Worm (Caenorhabditis elegans): Measurements from ENCODE around the gene fat-5.
A peak's percentile ranks its signal among the peaks of the same experiment; 100 is the strongest.

The fat-5 gene

DNA sequence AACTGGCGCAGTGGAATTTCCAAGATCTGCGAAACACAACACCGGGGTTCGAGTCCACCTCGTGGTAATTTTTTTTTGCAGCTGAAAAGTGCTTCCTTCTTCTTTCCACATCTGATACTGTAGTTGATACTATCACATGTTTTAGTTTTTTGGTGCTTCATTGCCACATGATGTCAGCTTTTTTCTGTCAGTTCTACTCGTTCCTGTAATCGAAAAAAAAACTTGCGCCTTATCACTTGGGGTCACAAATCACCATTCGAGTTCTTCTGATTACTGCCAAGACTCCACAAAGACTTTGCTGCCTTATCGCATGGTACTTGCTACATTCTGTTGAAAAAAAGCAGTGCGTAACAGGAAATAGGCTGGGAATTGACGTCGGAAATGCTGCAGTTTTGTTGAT, 3.1 kb upstream of the fat-5 start:
- TF ChIP-seq snpc-3.4 (tag; optimal IDR thresholded peaks at IDR 0.05) = no peak
- no peak for TF ChIP-seq mcd-1 (GFP tag; IDR thresholded peaks at IDR 0.05)
- TF ChIP-seq Y53F4B.3 (GFP tag; IDR thresholded peaks at IDR 0.05) = no peak
- peak in 1 of 2 experiments; percentile 31 for TF ChIP-seq let-607 (tag; optimal IDR thresholded peaks at IDR 0.05)
- peak; percentile 6 for TF ChIP-seq nhr-90 (tag; optimal IDR thresholded peaks at IDR 0.05)
- no peak for TF ChIP-seq lsy-27 (tag; optimal IDR thresholded peaks at IDR 0.05; ENCODE audit: borderline replicate concordance, insufficient read depth)
- peak; percentile 22; the same call in 1 of the 2 replicates for TF ChIP-seq cebp-1 (GFP tag; IDR thresholded peaks at IDR 0.05)
- peak; percentile 70 for TF ChIP-seq cebp-1 (tag; optimal IDR thresholded peaks at IDR 0.05)
- TF ChIP-seq unc-130 (GFP tag; optimal IDR thresholded peaks at IDR 0.05) = no peak
- peak; percentile 99 for TF ChIP-seq nhr-80 (tag; optimal IDR thresholded peaks at IDR 0.05)
- no peak for TF ChIP-seq ekl-4 (GFP tag; IDR thresholded peaks at IDR 0.05)
- TF ChIP-seq madf-10 (tag; optimal IDR thresholded peaks at IDR 0.05) = peak; percentile 20
- TF ChIP-seq F49E8.2 (tag; optimal IDR thresholded peaks at IDR 0.05; ENCODE audit: insufficient read depth) = no peak
- no peak for TF ChIP-seq mxl-1 (tag; optimal IDR thresholded peaks at IDR 0.05)
- no peak for TF ChIP-seq chd-7 (tag; optimal IDR thresholded peaks at IDR 0.05)
- no peak for TF ChIP-seq ama-1 (optimal IDR thresholded peaks at IDR 0.05)
- no peak for TF ChIP-seq ama-1 (GFP tag; optimal IDR thresholded peaks at IDR 0.05)
- no peak for TF ChIP-seq ztf-3 (GFP tag; optimal IDR thresholded peaks at IDR 0.05)
- no peak for TF ChIP-seq zfh-2 (GFP tag; conservative IDR thresholded peaks at IDR 0.05)
- TF ChIP-seq bed-1 (GFP tag; IDR thresholded peaks at IDR 0.05) = no peak
- TF ChIP-seq madf-3 (GFP tag; IDR thresholded peaks at IDR 0.05) = no peak
- peak; percentile 52; the same call in 1 of the 2 replicates for TF ChIP-seq B0336.3 (GFP tag; IDR thresholded peaks at IDR 0.05)
- no peak for TF ChIP-seq Y53G8AR.9 (GFP tag; conservative IDR thresholded peaks at IDR 0.05)
- TF ChIP-seq mel-28 (tag; optimal IDR thresholded peaks at IDR 0.05; ENCODE audit: borderline replicate concordance) = no peak
- TF ChIP-seq atf-7 (tag; optimal IDR thresholded peaks at IDR 0.05) = peak; percentile 83
- no peak for TF ChIP-seq pbrm-1 (GFP tag; IDR thresholded peaks at IDR 0.05)
- no peak for TF ChIP-seq lin-35 (GFP tag; optimal IDR thresholded peaks at IDR 0.05)
- TF ChIP-seq F57A8.1 (GFP tag; optimal IDR thresholded peaks at IDR 0.05) = no peak
- TF ChIP-seq nfya-2 (GFP tag; IDR thresholded peaks at IDR 0.05) = no peak
- TF ChIP-seq somi-1 (GFP tag; optimal IDR thresholded peaks at IDR 0.05) = no peak
- peak; percentile 67 for TF ChIP-seq unc-62 (GFP tag; optimal IDR thresholded peaks at IDR 0.05)
- peak; percentile 49 for TF ChIP-seq ets-4 (GFP tag; optimal IDR thresholded peaks at IDR 0.05)
- no peak for TF ChIP-seq him-1 (tag; optimal IDR thresholded peaks at IDR 0.05)
- no peak for TF ChIP-seq Y56A3A.18 (GFP tag; IDR thresholded peaks at IDR 0.05)
- TF ChIP-seq madf-8 (GFP tag; conservative IDR thresholded peaks at IDR 0.05) = no peak
- TF ChIP-seq ztf-22 (GFP tag; optimal IDR thresholded peaks at IDR 0.05) = peak; percentile 83
- TF ChIP-seq lsl-1 (GFP tag; optimal IDR thresholded peaks at IDR 0.05) = no peak
- TF ChIP-seq efl-1 (GFP tag; optimal IDR thresholded peaks at IDR 0.05) = no peak
- TF ChIP-seq T26A5.8 (tag; optimal IDR thresholded peaks at IDR 0.05) = no peak
- TF ChIP-seq Y95B8A.8 (GFP tag; IDR thresholded peaks at IDR 0.05) = peak; percentile 72; the same call in 1 of the 2 replicates
- no peak for TF ChIP-seq tbx-9 (tag; optimal IDR thresholded peaks at IDR 0.05; ENCODE audit: borderline replicate concordance)
- TF ChIP-seq athp-1 (tag; optimal IDR thresholded peaks at IDR 0.05) = no peak
- peak; percentile 49; the same call in 1 of the 2 replicates for TF ChIP-seq K11D2.4 (GFP tag; IDR thresholded peaks at IDR 0.05)
- no peak for TF ChIP-seq K12H6.12 (tag; optimal IDR thresholded peaks at IDR 0.05)
- no peak for TF ChIP-seq die-1 (tag; optimal IDR thresholded peaks at IDR 0.05)
- TF ChIP-seq F55B11.4 (tag; optimal IDR thresholded peaks at IDR 0.05; ENCODE audit: borderline replicate concordance, insufficient read depth) = no peak
- TF ChIP-seq F10E7.11 (tag; optimal IDR thresholded peaks at IDR 0.05) = no peak
- no peak for TF ChIP-seq sea-2 (GFP tag; IDR thresholded peaks at IDR 0.05)
- TF ChIP-seq ztf-26 (tag; optimal IDR thresholded peaks at IDR 0.05) = peak; percentile 15
